Fruit fly (Drosophila melanogaster) whole organism: ENCODE measurements around the gene CG11842.

Experiments
- CG8478 ChIP-seq: fragments of >200 bp; optimal IDR thresholded peaks from 2 replicates; lab custom pipeline; 2018; ENCODE audit warnings: inconsistent platforms
- Dll ChIP-seq: fragments of >200 bp; optimal IDR thresholded peaks from 2 replicates; lab custom pipeline; 2017
- EcR ChIP-seq, 2 experiments: fragments of >200 bp; optimal IDR thresholded peaks; 2 replicates each; lab custom pipeline; 2017; ENCODE audit warnings: missing biosample characterization in 2 of 2, missing genetic modification characterization in 2 of 2, missing genetic modification reagents in 2 of 2
- pan ChIP-seq: fragments of >200 bp; optimal IDR thresholded peaks from 2 replicates; lab custom pipeline; 2017
- psq ChIP-seq: fragments of >200 bp; optimal IDR thresholded peaks from 2 replicates; lab custom pipeline; 2017
- usp ChIP-seq: fragments of >200 bp; optimal IDR thresholded peaks from 2 replicates; lab custom pipeline; 2017; ENCODE audit warnings: missing biosample characterization, missing genetic modification characterization, mixed read lengths

Gene CG11842

dm6 chr3R:29039704-29040430 is 12.6 kb upstream of the CG11842 start:
- TF ChIP-seq CG8478 (lab: Kevin White, UChicago), result no peak
- TF ChIP-seq pan (lab: Kevin White, UChicago), result no peak
- TF ChIP-seq Dll (lab: Kevin White, UChicago), result no peak
- no peak for TF ChIP-seq usp (GFP tag; lab: Kevin White, UChicago)
- TF ChIP-seq EcR (GFP tag; optimal IDR thresholded peaks at IDR 0.05; lab: Kevin White, UChicago), result no peak
- TF ChIP-seq psq (lab: Kevin White, UChicago), result no peak

dm6 chr3R:29040526-29041195 is 11.8 kb upstream of the CG11842 start:
- TF ChIP-seq EcR (GFP tag; optimal IDR thresholded peaks at IDR 0.05; lab: Kevin White, UChicago) (no peak), CG8478 (lab: Kevin White, UChicago) (no peak), pan (lab: Kevin White, UChicago) (no peak), psq (lab: Kevin White, UChicago) (no peak), usp (GFP tag; lab: Kevin White, UChicago) (no peak), Dll (lab: Kevin White, UChicago) (no peak)

- TF ChIP-seq CG8478 (lab: Kevin White, UChicago) (no peak), Dll (lab: Kevin White, UChicago) (no peak), pan (lab: Kevin White, UChicago) (no peak), usp (GFP tag; lab: Kevin White, UChicago) (no peak), psq (lab: Kevin White, UChicago) (no peak), EcR (GFP tag; optimal IDR thresholded peaks at IDR 0.05; lab: Kevin White, UChicago) (no peak)
Observed at dm6 chr3R:29049055-29049722, 3.3 kb upstream of the CG11842 start, which contains the start of gene CG11837. TSS of gene CG11837 (plus strand) at chr3R:29049493.

dm6 chr3R:29050756-29051155 is 1.7 kb upstream of the CG11842 start, which contains the start of gene CG11841:
TSS of gene CG11841 (plus strand) at chr3R:29051056.
- TF ChIP-seq Dll (lab: Kevin White, UChicago), result no peak

- no peak for TF ChIP-seq EcR (GFP tag; optimal IDR thresholded peaks at IDR 0.05; lab: Kevin White, UChicago)
- TF ChIP-seq Dll (lab: Kevin White, UChicago), result no peak
- no peak for TF ChIP-seq pan (lab: Kevin White, UChicago)
- TF ChIP-seq psq (lab: Kevin White, UChicago), result no peak
- TF ChIP-seq usp (GFP tag; lab: Kevin White, UChicago), result no peak
- no peak for TF ChIP-seq CG8478 (lab: Kevin White, UChicago)
Observed at dm6 chr3R:29054047-29054446, 1.6 kb downstream of the CG11842 start, which contains the start of gene CG11843. TSS of gene CG11843 (plus strand) at chr3R:29054347.

dm6 chr3R:29055710-29056109 is 3.2 kb downstream of the CG11842 start, which contains the start of gene Sirt7:
TSS of gene Sirt7 (plus strand) at chr3R:29055927.
- TF ChIP-seq Dll (lab: Kevin White, UChicago) (no peak), CG8478 (lab: Kevin White, UChicago) (no peak), psq (lab: Kevin White, UChicago) (no peak), EcR (GFP tag; optimal IDR thresholded peaks at IDR 0.05; lab: Kevin White, UChicago) (no peak), pan (lab: Kevin White, UChicago) (no peak), usp (GFP tag; lab: Kevin White, UChicago) (no peak)

dm6 chr3R:29059385-29059784 is 6.9 kb downstream of the CG11842 start:
- TF ChIP-seq EcR (GFP tag; optimal IDR thresholded peaks at IDR 0.05; lab: Kevin White, UChicago), result no peak
- no peak for TF ChIP-seq CG8478 (lab: Kevin White, UChicago)
- TF ChIP-seq psq (lab: Kevin White, UChicago), result no peak
- TF ChIP-seq Dll (lab: Kevin White, UChicago), result no peak
- TF ChIP-seq usp (GFP tag; lab: Kevin White, UChicago), result no peak
- no peak for TF ChIP-seq pan (lab: Kevin White, UChicago)

- TF ChIP-seq CG8478 (lab: Kevin White, UChicago) (no peak), usp (GFP tag; lab: Kevin White, UChicago) (no peak), Dll (lab: Kevin White, UChicago) (no peak), pan (lab: Kevin White, UChicago) (no peak), psq (lab: Kevin White, UChicago) (no peak), EcR (GFP tag; optimal IDR thresholded peaks at IDR 0.05; lab: Kevin White, UChicago) (no peak)
Observed at dm6 chr3R:29062717-29063206, 10.3 kb downstream of the CG11842 start, which contains the start of the genes Cul5 and Bicra. TSS of gene Cul5 (minus strand) at chr3R:29062975. TSS of gene Bicra (plus strand) at chr3R:29063040.

- no peak for TF ChIP-seq usp (GFP tag; lab: Kevin White, UChicago)
- TF ChIP-seq CG8478 (lab: Kevin White, UChicago), result peak; percentile 46
- peak in 1 of 2 experiments; percentile 71 for TF ChIP-seq EcR (GFP tag; optimal IDR thresholded peaks at IDR 0.05; lab: Kevin White, UChicago)
Observed at dm6 chr3R:29063207-29063920, 10.9 kb downstream of the CG11842 start.

- TF ChIP-seq Dll (lab: Kevin White, UChicago), result peak; percentile 46
- no peak for TF ChIP-seq psq (lab: Kevin White, UChicago)
Observed at dm6 chr3R:29063921-29064460, 11.5 kb downstream of the CG11842 start.
